Fruit fly (Drosophila melanogaster): Measurements from ENCODE around the gene klar.

klar gene

DNA sequence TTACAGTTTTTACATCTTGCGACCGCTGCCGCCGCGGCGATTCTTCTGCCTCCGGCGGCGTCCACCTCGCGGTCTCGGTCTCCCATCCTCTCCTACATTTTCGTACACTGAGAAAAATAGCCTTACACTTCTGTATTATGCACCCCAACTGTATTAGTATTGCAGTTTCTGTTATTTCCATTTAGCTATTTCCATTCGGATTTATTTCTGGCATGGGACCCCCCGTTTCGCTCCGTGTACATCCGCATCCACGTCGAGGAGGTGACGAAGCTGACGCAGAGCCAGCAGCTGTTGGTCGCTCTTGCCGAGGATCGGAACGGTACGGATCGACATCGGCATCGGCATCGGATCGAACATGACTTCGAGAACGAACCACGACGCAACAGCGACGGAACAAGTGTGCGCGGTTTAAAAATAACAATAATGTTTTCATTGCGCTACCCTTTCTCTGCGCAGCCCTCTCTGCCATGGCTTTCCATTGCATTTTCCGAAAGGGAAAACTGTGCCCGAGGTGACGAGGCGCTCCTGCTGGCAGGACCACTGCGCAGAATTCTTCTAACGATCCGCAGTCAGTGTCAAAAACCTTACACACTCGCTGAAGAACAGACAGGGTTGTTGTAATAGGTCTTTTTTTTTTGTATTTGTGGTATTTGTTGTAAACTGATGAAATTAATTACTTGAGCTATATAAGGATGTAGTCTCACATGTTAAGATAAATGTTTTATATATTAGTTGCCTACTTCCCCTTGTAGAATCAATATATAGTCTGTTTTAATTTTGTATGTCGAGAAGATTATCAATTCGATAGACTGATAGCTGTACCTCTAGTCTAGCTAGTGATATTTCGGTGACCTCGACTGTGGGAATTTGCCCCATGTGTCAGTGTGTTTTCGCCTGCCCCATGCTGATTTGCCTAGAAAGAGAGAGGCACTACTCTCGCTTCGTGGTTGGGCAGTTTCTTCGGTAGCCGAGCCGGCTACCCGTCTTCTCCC, 49.2 kb upstream of the klar start (continued):
- peak; percentile 71 for TF ChIP-seq CG31627 (GFP tag; optimal IDR thresholded peaks at IDR 0.05)
- TF ChIP-seq ss (GFP tag; optimal IDR thresholded peaks at IDR 0.05) = peak; percentile 75 to 85
- peak; percentile 93 for TF ChIP-seq CG3919 (GFP tag; optimal IDR thresholded peaks at IDR 0.05)
- TF ChIP-seq Lpt (GFP tag; optimal IDR thresholded peaks at IDR 0.05) = peak; percentile 69
- TF ChIP-seq Smox (GFP tag; optimal IDR thresholded peaks at IDR 0.05) = no peak
- TF ChIP-seq dac (GFP tag; optimal IDR thresholded peaks at IDR 0.05) = peak; percentile 72
- peak; percentile 84 for TF ChIP-seq CG6808 (GFP tag; optimal IDR thresholded peaks at IDR 0.05)
- peak; percentile 86 for TF ChIP-seq acj6 (GFP tag; optimal IDR thresholded peaks at IDR 0.05)
- TF ChIP-seq svp (GFP tag) = no peak
- peak; percentile 87 for TF ChIP-seq CG11294 (GFP tag; IDR thresholded peaks at IDR 0.05)
- TF ChIP-seq CG6792 (GFP tag; optimal IDR thresholded peaks at IDR 0.05) = peak; percentile 84
- peak; percentile 84 for TF ChIP-seq CG9139 (GFP tag; optimal IDR thresholded peaks at IDR 0.05)
- TF ChIP-seq net (GFP tag; optimal IDR thresholded peaks at IDR 0.05) = peak; percentile 91
- TF ChIP-seq Eip93F (GFP tag; optimal IDR thresholded peaks at IDR 0.05) = no peak
- TF ChIP-seq CG34406 (GFP tag; optimal IDR thresholded peaks at IDR 0.05) = peak; percentile 80
- TF ChIP-seq lz (GFP tag; optimal IDR thresholded peaks at IDR 0.05) = peak; percentile 67

DNA sequence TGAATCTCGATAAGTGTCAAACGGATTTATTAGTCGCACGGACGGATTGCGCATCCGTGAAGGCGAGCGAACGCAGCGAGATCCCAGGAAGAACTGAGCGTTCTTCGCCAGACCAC, 48.6 kb upstream of the klar start, which contains the start of gene Kah:
TSS of gene Kah (minus strand) at position 101 of the 116 bp plus-strand sequence.
- no peak for TF ChIP-seq fd59A (GFP tag; optimal IDR thresholded peaks at IDR 0.05)
- no peak for TF ChIP-seq lz (GFP tag; optimal IDR thresholded peaks at IDR 0.05)
- TF ChIP-seq Lpt (GFP tag; optimal IDR thresholded peaks at IDR 0.05) = no peak
- TF ChIP-seq Eip75B (GFP tag; optimal IDR thresholded peaks at IDR 0.05) = no peak
- no peak for TF ChIP-seq CG7368 (GFP tag; optimal IDR thresholded peaks at IDR 0.05)
- TF ChIP-seq ss (GFP tag; optimal IDR thresholded peaks at IDR 0.05) = no peak
- TF ChIP-seq CG3919 (GFP tag; optimal IDR thresholded peaks at IDR 0.05) = no peak
- no peak for TF ChIP-seq Hr38 (GFP tag; optimal IDR thresholded peaks at IDR 0.05)
- no peak for TF ChIP-seq CG6808 (GFP tag; optimal IDR thresholded peaks at IDR 0.05)
- no peak for TF ChIP-seq Ets96B (tag; optimal IDR thresholded peaks at IDR 0.05)
- TF ChIP-seq CG8119 (GFP tag; IDR thresholded peaks at IDR 0.05) = no peak
- TF ChIP-seq dac (GFP tag; optimal IDR thresholded peaks at IDR 0.05) = no peak
- TF ChIP-seq CG6792 (GFP tag; optimal IDR thresholded peaks at IDR 0.05) = no peak
- TF ChIP-seq pdm3 (GFP tag; optimal IDR thresholded peaks at IDR 0.05) = no peak
- TF ChIP-seq CG31627 (GFP tag; optimal IDR thresholded peaks at IDR 0.05) = no peak
- no peak for TF ChIP-seq Smox (GFP tag; optimal IDR thresholded peaks at IDR 0.05)
- TF ChIP-seq CG6163 (GFP tag; IDR thresholded peaks at IDR 0.05) = no peak
- no peak for TF ChIP-seq net (GFP tag; optimal IDR thresholded peaks at IDR 0.05)

DNA sequence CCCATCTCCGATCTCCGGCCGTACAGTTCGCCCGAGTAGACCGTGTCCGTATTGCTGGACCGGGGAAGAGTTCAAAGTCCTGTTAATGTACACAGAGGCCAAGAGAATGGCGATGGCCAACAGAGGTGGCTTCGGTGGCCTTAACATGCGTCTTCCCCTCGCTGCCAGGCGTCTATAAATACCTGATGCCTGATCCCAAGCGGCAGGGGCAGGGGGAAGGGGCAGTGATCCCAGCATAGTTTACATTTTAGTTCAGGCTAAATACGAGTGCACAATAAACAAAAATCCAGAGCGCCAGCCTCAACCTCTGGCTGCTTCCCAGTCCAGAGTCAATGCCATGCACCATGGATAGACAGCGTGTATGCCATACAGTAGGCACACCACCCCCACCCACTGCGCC, 47.4 kb upstream of the klar start:
- TF ChIP-seq CG10669 (GFP tag; optimal IDR thresholded peaks at IDR 0.05) = no peak
- no peak for TF ChIP-seq fd59A (GFP tag; optimal IDR thresholded peaks at IDR 0.05)
- TF ChIP-seq CG6163 (GFP tag; IDR thresholded peaks at IDR 0.05) = no peak
- TF ChIP-seq Met (GFP tag; optimal IDR thresholded peaks at IDR 0.05) = no peak
- no peak for TF ChIP-seq CG3919 (GFP tag; optimal IDR thresholded peaks at IDR 0.05)
- TF ChIP-seq CG11294 (GFP tag; IDR thresholded peaks at IDR 0.05) = no peak
- no peak for TF ChIP-seq CG11762 (GFP tag; optimal IDR thresholded peaks at IDR 0.05; ENCODE audit: insufficient read depth)
- TF ChIP-seq Sox102F (GFP tag; optimal IDR thresholded peaks at IDR 0.05) = no peak
- TF ChIP-seq Ets21C (GFP tag; optimal IDR thresholded peaks at IDR 0.05) = no peak
- TF ChIP-seq CG6808 (GFP tag; optimal IDR thresholded peaks at IDR 0.05) = no peak
- no peak for TF ChIP-seq topi (GFP tag; optimal IDR thresholded peaks at IDR 0.05)
- TF ChIP-seq Eip78C (GFP tag) = no peak
- no peak for TF ChIP-seq esn (GFP tag; optimal IDR thresholded peaks at IDR 0.05)
- TF ChIP-seq ss (GFP tag; optimal IDR thresholded peaks at IDR 0.05) = no peak
- TF ChIP-seq Lpt (GFP tag; optimal IDR thresholded peaks at IDR 0.05) = no peak
- TF ChIP-seq lz (GFP tag; optimal IDR thresholded peaks at IDR 0.05) = no peak
- TF ChIP-seq Sox14 (GFP tag; optimal IDR thresholded peaks at IDR 0.05) = no peak

DNA sequence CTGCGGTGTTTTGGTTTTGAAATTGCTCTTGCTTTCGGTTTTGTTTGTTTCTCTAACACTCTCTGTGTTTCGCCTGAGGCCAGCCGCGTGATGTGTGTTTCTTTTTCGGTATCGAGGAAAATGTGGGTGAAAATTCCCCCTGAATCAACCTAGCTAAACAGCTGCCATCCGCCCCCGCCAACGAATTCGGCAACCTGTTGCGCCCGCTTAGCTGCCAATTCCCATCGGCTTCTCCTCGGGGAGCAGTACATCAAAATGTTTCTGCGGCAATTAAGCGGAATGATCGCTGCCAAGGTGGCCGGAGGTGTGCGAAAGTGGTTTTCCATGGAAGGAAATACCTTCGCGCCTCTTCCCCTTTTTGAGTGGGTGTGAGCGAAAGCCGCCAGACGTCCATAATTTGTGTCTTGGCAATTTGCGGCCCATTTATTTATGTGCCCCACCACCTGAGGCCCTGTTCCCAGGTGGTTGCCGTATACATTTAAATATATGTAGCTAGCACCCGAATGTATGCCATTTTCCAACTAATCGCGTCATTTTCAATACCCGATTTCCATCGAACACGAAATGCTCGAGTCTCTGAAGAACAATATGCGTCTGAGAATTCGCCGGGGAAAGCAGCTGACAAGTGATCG, 46.3 kb upstream of the klar start:
- no peak for TF ChIP-seq CG4318 (GFP tag; optimal IDR thresholded peaks at IDR 0.05)
- no peak for TF ChIP-seq ss (GFP tag; optimal IDR thresholded peaks at IDR 0.05)
- TF ChIP-seq CG3032 (tag; optimal IDR thresholded peaks at IDR 0.05) = no peak
- no peak for TF ChIP-seq Met (GFP tag; optimal IDR thresholded peaks at IDR 0.05)
- no peak for TF ChIP-seq CG8319 (GFP tag; optimal IDR thresholded peaks at IDR 0.05)

All from whole organism, prepupa.